Fruit fly (Drosophila melanogaster): ENCODE data around the gene mRpS31.

dm6 chr3L:15979912-15980311, 25.1 kb upstream of the mRpS31 start, which contains the start of gene CG17027:
- TF ChIP-seq CG8478 (optimal IDR thresholded peaks at IDR 0.05) (no peak), CTCF (optimal IDR thresholded peaks at IDR 0.05) (no peak)
